Fruit fly (Drosophila melanogaster) whole organism, embryonic: ENCODE results near the gene CG34039.
A peak's percentile ranks its signal among the peaks of the same experiment; 100 is the strongest.

ENCODE experiments used
- Ada2b ChIP-seq: fragments of 200-800 bp; sonication (Bioruptor generic); IDR thresholded peaks from 2 replicates; pipeline ENCODE4 v1.3.6; 2022; ENCODE audit warnings: missing biosample characterization, missing genetic modification characterization
- Atf3 ChIP-seq: fragments of 200-800 bp; sonication (Bioruptor generic); optimal IDR thresholded peaks from 3 replicates; lab custom pipeline; 2016; ENCODE audit warnings: missing biosample characterization, missing genetic modification characterization
- Atf6 ChIP-seq: fragments of 200-800 bp; sonication (Bioruptor generic); IDR thresholded peaks from 2 replicates; pipeline ENCODE4 v1.3.6; 2022; ENCODE audit warnings: missing biosample characterization, missing genetic modification characterization
- BtbVII ChIP-seq: fragments of 200-800 bp; sonication (Bioruptor generic); optimal IDR thresholded peaks from 3 replicates; lab custom pipeline; 2017; ENCODE audit warnings: missing biosample characterization, mild to moderate bottlenecking, missing genetic modification characterization
- C15 ChIP-seq: fragments of 200-800 bp; sonication (Bioruptor generic); IDR thresholded peaks from 3 replicates; pipeline ENCODE4 v1.3.6; 2022; ENCODE audit warnings: missing biosample characterization, missing genetic modification characterization
- CG1024 ChIP-seq: fragments of 200-800 bp; sonication (Bioruptor generic); IDR thresholded peaks from 2 replicates; pipeline ENCODE4 v1.3.6; 2022; ENCODE audit warnings: missing biosample characterization, missing genetic modification characterization
- CG10543 ChIP-seq: fragments of 200-800 bp; sonication (Bioruptor generic); optimal IDR thresholded peaks from 3 replicates; lab custom pipeline; 2017; ENCODE audit warnings: missing biosample characterization, mild to moderate bottlenecking, missing genetic modification characterization, moderate library complexity
- CG11560 ChIP-seq: fragments of 200-800 bp; sonication (Bioruptor generic); IDR thresholded peaks from 3 replicates; pipeline ENCODE4 v1.3.6; 2022; ENCODE audit warnings: missing biosample characterization, missing genetic modification characterization
- CG13296 ChIP-seq: fragments of 200-800 bp; sonication (Bioruptor generic); optimal IDR thresholded peaks from 3 replicates; lab custom pipeline; 2018; ENCODE audit warnings: missing biosample characterization, mild to moderate bottlenecking, missing genetic modification characterization
- CG18764 ChIP-seq: fragments of 200-800 bp; sonication (Bioruptor generic); optimal IDR thresholded peaks from 3 replicates; lab custom pipeline; 2016; ENCODE audit warnings: missing biosample characterization, missing genetic modification characterization
- CG2116 ChIP-seq: fragments of 200-800 bp; sonication (Bioruptor generic); optimal IDR thresholded peaks from 3 replicates; lab custom pipeline; 2018; ENCODE audit warnings: missing biosample characterization, mild to moderate bottlenecking, missing genetic modification characterization
- CG2129 ChIP-seq: fragments of 200-800 bp; sonication (Bioruptor generic); IDR thresholded peaks from 2 replicates; pipeline ENCODE4 v1.3.6; 2022; ENCODE audit warnings: missing biosample characterization, missing genetic modification characterization; ENCODE audit not compliant: partially characterized antibody
- CG30020 ChIP-seq: fragments of 200-800 bp; optimal IDR thresholded peaks from 2 replicates; lab custom pipeline; 2019; ENCODE audit warnings: missing biosample characterization, mild to moderate bottlenecking, missing genetic modification characterization, moderate library complexity
- CG4328 ChIP-seq: fragments of 200-800 bp; sonication (Bioruptor generic); optimal IDR thresholded peaks from 3 replicates; lab custom pipeline; 2017; ENCODE audit warnings: missing biosample characterization, missing genetic modification reagents, missing genetic modification characterization
- CG6689 ChIP-seq: fragments of 200-800 bp; sonication (Bioruptor generic); IDR thresholded peaks from 2 replicates; pipeline ENCODE4 v1.3.6; 2022; ENCODE audit warnings: missing biosample characterization, missing genetic modification characterization
- CG7357 ChIP-seq: fragments of 200-800 bp; sonication (Bioruptor generic); IDR thresholded peaks from 3 replicates; pipeline ENCODE4 v1.3.6; 2022; ENCODE audit warnings: missing biosample characterization, missing genetic modification characterization
- CG8944 ChIP-seq: fragments of 200-800 bp; sonication (Bioruptor generic); optimal IDR thresholded peaks from 3 replicates; lab custom pipeline; 2016; ENCODE audit warnings: missing biosample characterization, missing genetic modification characterization
- CG9817 ChIP-seq: fragments of 200-800 bp; sonication (Bioruptor generic); optimal IDR thresholded peaks from 2 replicates; lab custom pipeline; 2018; ENCODE audit warnings: missing biosample characterization, mild to moderate bottlenecking, missing genetic modification characterization, moderate library complexity
- Chrac-16 ChIP-seq: fragments of 200-800 bp; sonication (Bioruptor generic); optimal IDR thresholded peaks from 3 replicates; lab custom pipeline; 2016; ENCODE audit warnings: missing biosample characterization, missing genetic modification characterization
- Dip3 ChIP-seq: fragments of 200-800 bp; sonication (Bioruptor generic); optimal IDR thresholded peaks from 3 replicates; lab custom pipeline; 2016; ENCODE audit warnings: missing biosample characterization, missing genetic modification characterization
- Fer2 ChIP-seq: fragments of 200-800 bp; sonication (Bioruptor generic); optimal IDR thresholded peaks from 2 replicates; lab custom pipeline; 2018; ENCODE audit warnings: missing biosample characterization, mild to moderate bottlenecking, missing genetic modification characterization, moderate library complexity
- HLHmδ ChIP-seq: fragments of 200-800 bp; sonication (Bioruptor generic); optimal IDR thresholded peaks from 2 replicates; lab custom pipeline; 2018; ENCODE audit warnings: missing biosample characterization, mild to moderate bottlenecking, missing genetic modification characterization, moderate library complexity
- Hr3 ChIP-seq: fragments of 200-800 bp; sonication (Bioruptor generic); optimal IDR thresholded peaks from 3 replicates; lab custom pipeline; 2016; ENCODE audit warnings: missing biosample characterization, missing genetic modification characterization
- Meics ChIP-seq: fragments of 200-800 bp; sonication (Bioruptor generic); optimal IDR thresholded peaks from 2 replicates; lab custom pipeline; 2017; ENCODE audit warnings: missing biosample characterization, mild to moderate bottlenecking, missing genetic modification characterization
- NFAT ChIP-seq: fragments of 200-800 bp; sonication (Bioruptor generic); IDR thresholded peaks from 2 replicates; pipeline ENCODE4 v1.3.6; 2022; ENCODE audit warnings: missing biosample characterization, missing genetic modification characterization
- Nf-YB ChIP-seq: fragments of 200-800 bp; sonication (Bioruptor generic); optimal IDR thresholded peaks from 3 replicates; lab custom pipeline; 2019; ENCODE audit warnings: missing biosample characterization, mild to moderate bottlenecking, missing genetic modification characterization, moderate library complexity
- Ravus ChIP-seq: fragments of 200-800 bp; sonication (Bioruptor generic); IDR thresholded peaks from 2 replicates; pipeline ENCODE4 v1.3.6; 2022; ENCODE audit warnings: missing biosample characterization, missing genetic modification characterization
- Rx ChIP-seq: fragments of 200-800 bp; sonication (Bioruptor generic); IDR thresholded peaks from 2 replicates; pipeline ENCODE4 v1.3.6; 2022; ENCODE audit warnings: missing biosample characterization, missing genetic modification characterization
- Six4 ChIP-seq: fragments of 200-800 bp; sonication (Bioruptor generic); optimal IDR thresholded peaks from 2 replicates; lab custom pipeline; 2016; ENCODE audit warnings: missing biosample characterization, missing genetic modification characterization
- Tbp ChIP-seq: fragments of >200 bp; optimal IDR thresholded peaks from 2 replicates; lab custom pipeline; 2018; ENCODE audit warnings: missing biosample characterization, missing genetic modification characterization
- amos ChIP-seq: fragments of 200-800 bp; sonication (Bioruptor generic); IDR thresholded peaks from 2 replicates; pipeline ENCODE4 v1.3.6; 2022; ENCODE audit warnings: missing biosample characterization, missing genetic modification characterization; ENCODE audit not compliant: partially characterized antibody
- bigmax ChIP-seq: fragments of 200-800 bp; sonication (Bioruptor generic); optimal IDR thresholded peaks from 2 replicates; lab custom pipeline; 2018; ENCODE audit warnings: missing biosample characterization, mild to moderate bottlenecking, missing genetic modification characterization
- bowl ChIP-seq: fragments of 200-800 bp; sonication (Bioruptor generic); IDR thresholded peaks from 2 replicates; pipeline ENCODE4 v1.3.6; 2022; ENCODE audit warnings: missing biosample characterization, missing genetic modification characterization
- caup ChIP-seq: fragments of 200-800 bp; sonication (Bioruptor generic); optimal IDR thresholded peaks from 3 replicates; lab custom pipeline; 2017; ENCODE audit warnings: missing biosample characterization, mild to moderate bottlenecking, missing genetic modification characterization, moderate library complexity; ENCODE audit not compliant: severe bottlenecking
- chm ChIP-seq: fragments of 200-800 bp; sonication (Bioruptor generic); IDR thresholded peaks from 2 replicates; pipeline ENCODE4 v1.3.6; 2022; ENCODE audit warnings: missing biosample characterization, missing genetic modification characterization
- dm ChIP-seq: fragments of 200-800 bp; sonication (Bioruptor generic); optimal IDR thresholded peaks from 3 replicates; lab custom pipeline; 2016; ENCODE audit warnings: missing biosample characterization, missing genetic modification characterization
- dmrt99B ChIP-seq: fragments of 200-800 bp; sonication (Bioruptor generic); optimal IDR thresholded peaks from 2 replicates; lab custom pipeline; 2018; ENCODE audit warnings: missing biosample characterization, mild to moderate bottlenecking, missing genetic modification characterization, moderate library complexity
- exex ChIP-seq: fragments of 200-800 bp; sonication (Bioruptor generic); optimal IDR thresholded peaks from 4 replicates; lab custom pipeline; 2018; ENCODE audit warnings: missing biosample characterization, mild to moderate bottlenecking, missing genetic modification characterization, moderate library complexity
- h ChIP-seq: fragments of >200 bp; optimal IDR thresholded peaks from 2 replicates; lab custom pipeline; 2017
- her ChIP-seq: fragments of 200-800 bp; sonication (Bioruptor generic); optimal IDR thresholded peaks from 2 replicates; lab custom pipeline; 2016; ENCODE audit warnings: missing biosample characterization, missing genetic modification characterization
- kay ChIP-seq: fragments of 200-800 bp; sonication (Bioruptor generic); optimal IDR thresholded peaks from 2 replicates; lab custom pipeline; 2016; ENCODE audit warnings: missing biosample characterization, missing genetic modification characterization
- lilli ChIP-seq: fragments of 200-800 bp; sonication (Bioruptor generic); optimal IDR thresholded peaks from 3 replicates; lab custom pipeline; 2016; ENCODE audit warnings: missing biosample characterization, missing genetic modification characterization
- lmd ChIP-seq: fragments of 200-800 bp; sonication (Bioruptor generic); IDR thresholded peaks from 2 replicates; pipeline ENCODE4 v1.3.6; 2022; ENCODE audit warnings: missing biosample characterization, missing genetic modification characterization
- odd ChIP-seq: fragments of 200-800 bp; sonication (Bioruptor generic); optimal IDR thresholded peaks from 2 replicates; lab custom pipeline; 2017; ENCODE audit warnings: missing biosample characterization, mild to moderate bottlenecking, missing genetic modification characterization
- otp ChIP-seq: fragments of 200-800 bp; sonication (Bioruptor generic); IDR thresholded peaks from 3 replicates; pipeline ENCODE4, ENCODE4 v1.3.6; 2022; ENCODE audit warnings: missing biosample characterization, missing genetic modification characterization
- row ChIP-seq: fragments of 200-800 bp; sonication (Bioruptor generic); IDR thresholded peaks from 3 replicates; pipeline ENCODE4 v1.3.6; 2022; ENCODE audit warnings: missing biosample characterization, missing genetic modification characterization
- sens-2 ChIP-seq: fragments of 200-800 bp; sonication (Bioruptor generic); IDR thresholded peaks from 2 replicates; pipeline ENCODE4 v1.3.6; 2022; ENCODE audit warnings: missing biosample characterization, missing genetic modification characterization
- shn ChIP-seq: fragments of 200-800 bp; sonication (Bioruptor generic); optimal IDR thresholded peaks from 3 replicates; lab custom pipeline; 2016; ENCODE audit warnings: missing biosample characterization, missing genetic modification characterization
- sim ChIP-seq: fragments of 200-800 bp; sonication (Bioruptor generic); IDR thresholded peaks from 2 replicates; pipeline ENCODE4 v1.3.6; 2022; ENCODE audit warnings: missing biosample characterization, missing genetic modification characterization
- ssp ChIP-seq: fragments of 200-800 bp; sonication (Bioruptor generic); IDR thresholded peaks from 2 replicates; pipeline ENCODE4 v1.3.6; 2022; ENCODE audit warnings: missing biosample characterization, missing genetic modification characterization
- tx ChIP-seq: fragments of 200-800 bp; sonication (Bioruptor generic); optimal IDR thresholded peaks from 2 replicates; lab custom pipeline; 2016; ENCODE audit warnings: missing biosample characterization, missing genetic modification characterization
- unpg ChIP-seq: fragments of 200-800 bp; sonication (Bioruptor generic); optimal IDR thresholded peaks from 3 replicates; lab custom pipeline; 2018; ENCODE audit warnings: missing biosample characterization, mild to moderate bottlenecking, missing genetic modification characterization, moderate library complexity
- vfl ChIP-seq: fragments of 200-800 bp; sonication (Bioruptor generic); optimal IDR thresholded peaks from 2 replicates; lab custom pipeline; 2016; ENCODE audit warnings: missing biosample characterization, missing genetic modification characterization

CG34039 gene

DNA sequence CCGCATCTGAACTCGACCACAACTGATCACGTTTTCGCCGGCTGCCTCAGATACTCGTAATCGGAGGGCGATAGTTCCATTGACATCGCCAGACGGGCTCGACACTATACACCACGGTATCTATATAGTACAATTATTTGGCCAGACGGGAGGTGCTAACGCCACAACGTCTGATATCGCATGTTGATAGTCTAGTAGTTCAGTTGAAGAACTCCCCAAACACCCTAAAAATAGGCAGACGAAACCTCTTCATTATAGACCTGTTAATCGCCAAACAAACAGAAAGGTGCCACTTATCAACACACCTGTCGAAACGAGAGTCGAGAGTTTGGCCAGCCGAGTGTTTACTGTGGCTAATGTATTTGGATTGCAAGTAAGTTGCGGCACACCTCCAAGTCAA, 4.7 kb upstream of the CG34039 start (continued):
- TF ChIP-seq Ada2b (GFP tag; lab: Robert Waterston, UW): no peak
- TF ChIP-seq amos (GFP tag; lab: Robert Waterston, UW): no peak
- TF ChIP-seq Atf6 (GFP tag; lab: Robert Waterston, UW): no peak
- no peak for TF ChIP-seq h (lab: Kevin White, UChicago)
- no peak for TF ChIP-seq HLHmδ (GFP tag; lab: Kevin White, UChicago)
- no peak for TF ChIP-seq bowl
- no peak for TF ChIP-seq CG2116
- TF ChIP-seq bigmax (GFP tag; lab: Kevin White, UChicago): no peak
- TF ChIP-seq NFAT (GFP tag; lab: Robert Waterston, UW): no peak
- TF ChIP-seq Chrac-16 (GFP tag; lab: Kevin White, UChicago): no peak
- TF ChIP-seq CG2129 (GFP tag; lab: Robert Waterston, UW): no peak
- TF ChIP-seq dm (GFP tag; lab: Kevin White, UChicago): no peak
- TF ChIP-seq kay (GFP tag; lab: Kevin White, UChicago): no peak
- no peak for TF ChIP-seq CG7357
- no peak for TF ChIP-seq CG11560 (tag; lab: Robert Waterston, UW)
- peak; percentile 47 for TF ChIP-seq CG4328
- peak; percentile 36; the same call in 2 of the 3 replicates for TF ChIP-seq row (GFP tag; lab: Robert Waterston, UW)
- TF ChIP-seq Meics (GFP tag; lab: Kevin White, UChicago): peak; percentile 25
- no peak for TF ChIP-seq lilli (GFP tag; lab: Kevin White, UChicago)
- TF ChIP-seq unpg (GFP tag; lab: Kevin White, UChicago): peak; percentile 4
- TF ChIP-seq tx (GFP tag; lab: Kevin White, UChicago): no peak
- no peak for TF ChIP-seq sim (GFP tag; lab: Robert Waterston, UW)
- no peak for TF ChIP-seq CG18764
- TF ChIP-seq Tbp (GFP tag; lab: Kevin White, UChicago): no peak
- TF ChIP-seq CG8944 (GFP tag; lab: Kevin White, UChicago): no peak
- no peak for TF ChIP-seq Fer2 (tag; lab: Kevin White, UChicago)
- no peak for TF ChIP-seq her (GFP tag; lab: Kevin White, UChicago)
- 0 out of 2 replicates have a peak, but pooled peaks have one; percentile 12 for TF ChIP-seq CG6689 (GFP tag; lab: Robert Waterston, UW)
- no peak for TF ChIP-seq lmd (GFP tag; lab: Robert Waterston, UW)
- TF ChIP-seq Atf3 (GFP tag; lab: Kevin White, UChicago): no peak
- peak; percentile 71; the same call in 2 of the 3 replicates for TF ChIP-seq otp (GFP tag; lab: Robert Waterston, UW)
- no peak for TF ChIP-seq CG9817 (tag; lab: Kevin White, UChicago)
- TF ChIP-seq BtbVII (GFP tag; lab: Kevin White, UChicago): peak; percentile 69
- TF ChIP-seq CG1024 (GFP tag; lab: Robert Waterston, UW): no peak
- TF ChIP-seq dmrt99B (tag; lab: Kevin White, UChicago): peak; percentile 42
- peak; percentile 68 for TF ChIP-seq CG10543
- TF ChIP-seq ssp (GFP tag; lab: Robert Waterston, UW): no peak
- TF ChIP-seq Six4: no peak
- no peak for TF ChIP-seq vfl (GFP tag; lab: Kevin White, UChicago)
- TF ChIP-seq Rx: no peak
- TF ChIP-seq Hr3 (GFP tag; lab: Kevin White, UChicago): no peak
- TF ChIP-seq Nf-YB: peak; percentile 24
- 0 out of 2 replicates have a peak, but pooled peaks have one; percentile 9 for TF ChIP-seq sens-2 (GFP tag; lab: Robert Waterston, UW)
- TF ChIP-seq caup: peak; percentile 8
- TF ChIP-seq CG30020 (tag; lab: Kevin White, UChicago): no peak
- no peak for TF ChIP-seq Dip3 (GFP tag; lab: Kevin White, UChicago)
- TF ChIP-seq odd (GFP tag; lab: Kevin White, UChicago): peak; percentile 77
- TF ChIP-seq CG13296 (GFP tag; lab: Kevin White, UChicago): peak; percentile 44
- no peak for TF ChIP-seq Ravus
- 0 out of 2 replicates have a peak, but pooled peaks have one; percentile 24 for TF ChIP-seq chm
- peak; percentile 86 for TF ChIP-seq exex (tag; lab: Kevin White, UChicago)
- no peak for TF ChIP-seq C15 (GFP tag; lab: Robert Waterston, UW)
- no peak for TF ChIP-seq shn (GFP tag; lab: Kevin White, UChicago)
